Fruit fly (Drosophila melanogaster) whole organism, embryonic: ENCODE measurements around the gene ps.

Experiments
- Bgb ChIP-seq: fragments of 200-800 bp; sonication (Bioruptor generic); IDR thresholded peaks from 2 replicates; pipeline ENCODE4 v1.3.6; 2022; ENCODE audit warnings: missing biosample characterization, missing genetic modification characterization; ENCODE audit not compliant: partially characterized antibody
- CG10209 ChIP-seq: fragments of 200-800 bp; sonication (Bioruptor generic); optimal IDR thresholded peaks from 3 replicates; lab custom pipeline; 2017; ENCODE audit warnings: missing biosample characterization, mild to moderate bottlenecking, missing genetic modification characterization, missing genetic modification reagents
- CG10321 ChIP-seq: fragments of 200-800 bp; sonication (Bioruptor generic); IDR thresholded peaks from 2 replicates; pipeline ENCODE4 v1.3.6; 2022; ENCODE audit warnings: missing biosample characterization, missing genetic modification characterization
- CG10979 ChIP-seq: fragments of 200-800 bp; sonication (Bioruptor generic); optimal IDR thresholded peaks from 2 replicates; lab custom pipeline; 2018; ENCODE audit warnings: missing biosample characterization, mild to moderate bottlenecking, missing genetic modification characterization, moderate library complexity
- CG11085 ChIP-seq: fragments of 200-800 bp; sonication (Bioruptor generic); IDR thresholded peaks from 2 replicates; pipeline ENCODE4 v1.3.6; 2022; ENCODE audit warnings: missing biosample characterization, missing genetic modification characterization
- CG12219 ChIP-seq: fragments of 200-800 bp; sonication (Bioruptor generic); optimal IDR thresholded peaks from 3 replicates; lab custom pipeline; 2018; ENCODE audit warnings: missing biosample characterization, mild to moderate bottlenecking, missing genetic modification characterization
- CG12391 ChIP-seq: fragments of 200-800 bp; sonication (Bioruptor generic); optimal IDR thresholded peaks from 3 replicates; lab custom pipeline; 2018; ENCODE audit warnings: missing biosample characterization, mild to moderate bottlenecking, missing genetic modification characterization, moderate library complexity
- CG12659 ChIP-seq: fragments of 200-800 bp; sonication (Bioruptor generic); optimal IDR thresholded peaks from 3 replicates; lab custom pipeline; 2017; ENCODE audit warnings: mild to moderate bottlenecking, missing biosample characterization, missing genetic modification reagents, missing genetic modification characterization
- CG13287 ChIP-seq: fragments of 200-800 bp; sonication (Bioruptor generic); IDR thresholded peaks from 2 replicates; pipeline ENCODE4 v1.3.6; 2022; ENCODE audit warnings: missing biosample characterization, missing genetic modification characterization; ENCODE audit not compliant: partially characterized antibody
- CG14441 ChIP-seq: fragments of 200-800 bp; sonication (Bioruptor generic); IDR thresholded peaks from 2 replicates; pipeline ENCODE4 v1.3.6; 2022; ENCODE audit warnings: missing biosample characterization, missing genetic modification characterization
- CG16779 ChIP-seq: fragments of 200-800 bp; sonication (Bioruptor generic); IDR thresholded peaks from 2 replicates; pipeline ENCODE4 v1.3.6; 2022; ENCODE audit warnings: missing biosample characterization, missing genetic modification characterization
- CG17802 ChIP-seq: fragments of 200-800 bp; sonication (Bioruptor generic); optimal IDR thresholded peaks from 2 replicates; lab custom pipeline; 2018; ENCODE audit warnings: missing biosample characterization, mild to moderate bottlenecking, missing genetic modification characterization, moderate library complexity
- CG18599 ChIP-seq: fragments of 200-800 bp; sonication (Bioruptor generic); optimal IDR thresholded peaks from 3 replicates; lab custom pipeline; 2017; ENCODE audit warnings: missing biosample characterization, missing genetic modification characterization, mild to moderate bottlenecking, moderate library complexity, missing genetic modification reagents
- CG31441 ChIP-seq: fragments of 200-800 bp; sonication (Bioruptor generic); IDR thresholded peaks from 2 replicates; pipeline ENCODE4 v1.3.6; 2022; ENCODE audit warnings: missing biosample characterization, missing genetic modification characterization
- CG3163 ChIP-seq: fragments of 200-800 bp; sonication (Bioruptor generic); optimal IDR thresholded peaks from 3 replicates; lab custom pipeline; 2016; ENCODE audit warnings: missing biosample characterization, missing genetic modification characterization
- CG43689 ChIP-seq: fragments of 200-800 bp; sonication (Bioruptor generic); IDR thresholded peaks from 2 replicates; pipeline ENCODE4 v1.3.6; 2022; ENCODE audit warnings: missing biosample characterization, missing genetic modification characterization
- CG4424 ChIP-seq: fragments of 200-800 bp; sonication (Bioruptor generic); optimal IDR thresholded peaks from 3 replicates; lab custom pipeline; 2016; ENCODE audit warnings: missing biosample characterization, missing genetic modification characterization
- CG4854 ChIP-seq: fragments of 200-800 bp; sonication (Bioruptor generic); optimal IDR thresholded peaks from 2 replicates; lab custom pipeline; 2016; ENCODE audit warnings: missing biosample characterization, missing genetic modification characterization, inconsistent platforms
- CG7839 ChIP-seq: fragments of 200-800 bp; sonication (Bioruptor generic); optimal IDR thresholded peaks from 3 replicates; lab custom pipeline; 2018; ENCODE audit warnings: missing biosample characterization, mild to moderate bottlenecking, missing genetic modification characterization, moderate library complexity
- CG8290 ChIP-seq, 3 experiments: fragments of 200-800 bp; sonication (Bioruptor generic); optimal IDR thresholded peaks; 2 replicates each; lab custom pipeline; 2016 to 2019; ENCODE audit warnings: missing biosample characterization in 3 of 3, missing genetic modification characterization in 3 of 3, mild to moderate bottlenecking in 2 of 3, moderate library complexity in 1 of 3
- CG8478 ChIP-seq: fragments of >200 bp; optimal IDR thresholded peaks from 2 replicates; lab custom pipeline; 2018
- CG9932 ChIP-seq: fragments of 200-800 bp; sonication (Bioruptor generic); IDR thresholded peaks from 2 replicates; pipeline ENCODE4 v1.3.6; 2022; ENCODE audit warnings: missing biosample characterization, missing genetic modification characterization
- Chrac-16 ChIP-seq: fragments of 200-800 bp; sonication (Bioruptor generic); optimal IDR thresholded peaks from 3 replicates; lab custom pipeline; 2016; ENCODE audit warnings: missing biosample characterization, missing genetic modification characterization
- Dek ChIP-seq: fragments of 200-800 bp; sonication (Bioruptor generic); optimal IDR thresholded peaks from 3 replicates; lab custom pipeline; 2019; ENCODE audit warnings: missing biosample characterization, mild to moderate bottlenecking, missing genetic modification characterization, moderate library complexity
- Elba2 ChIP-seq: fragments of 200-800 bp; sonication (Bioruptor generic); optimal IDR thresholded peaks from 3 replicates; lab custom pipeline; 2016; ENCODE audit warnings: missing biosample characterization, missing genetic modification characterization
- Fer2 ChIP-seq: fragments of 200-800 bp; sonication (Bioruptor generic); optimal IDR thresholded peaks from 2 replicates; lab custom pipeline; 2018; ENCODE audit warnings: missing biosample characterization, mild to moderate bottlenecking, missing genetic modification characterization, moderate library complexity
- Max ChIP-seq: fragments of 200-800 bp; sonication (Bioruptor generic); optimal IDR thresholded peaks from 2 replicates; lab custom pipeline; 2016; ENCODE audit warnings: missing biosample characterization, mild to moderate bottlenecking, missing genetic modification characterization
- NC2α ChIP-seq: fragments of 200-800 bp; sonication (Bioruptor generic); optimal IDR thresholded peaks from 2 replicates; lab custom pipeline; 2016; ENCODE audit warnings: missing biosample characterization, missing genetic modification characterization
- Ptx1 ChIP-seq: fragments of 200-800 bp; sonication (Bioruptor generic); IDR thresholded peaks from 2 replicates; pipeline ENCODE4 v1.3.6; 2022; ENCODE audit warnings: missing biosample characterization, missing genetic modification characterization
- Rx ChIP-seq: fragments of 200-800 bp; sonication (Bioruptor generic); IDR thresholded peaks from 2 replicates; pipeline ENCODE4 v1.3.6; 2022; ENCODE audit warnings: missing biosample characterization, missing genetic modification characterization
- Sox102F ChIP-seq: fragments of 200-800 bp; sonication (Bioruptor generic); optimal IDR thresholded peaks from 2 replicates; lab custom pipeline; 2018; ENCODE audit warnings: missing biosample characterization, mild to moderate bottlenecking, missing genetic modification characterization, moderate library complexity
- Spps ChIP-seq: fragments of 200-800 bp; sonication (Bioruptor generic); optimal IDR thresholded peaks from 2 replicates; lab custom pipeline; 2018; ENCODE audit warnings: missing biosample characterization, mild to moderate bottlenecking, missing genetic modification characterization
- Taf1 ChIP-seq: fragments of 200-800 bp; sonication (Bioruptor generic); IDR thresholded peaks from 2 replicates; pipeline ENCODE4 v1.3.6; 2022; ENCODE audit warnings: missing biosample characterization, missing genetic modification characterization
- ap ChIP-seq: fragments of 200-800 bp; sonication (Bioruptor generic); IDR thresholded peaks from 2 replicates; pipeline ENCODE4 v1.3.6; 2022; ENCODE audit warnings: missing biosample characterization, missing genetic modification characterization
- bab2 ChIP-seq: fragments of 200-800 bp; sonication (Bioruptor generic); optimal IDR thresholded peaks from 2 replicates; lab custom pipeline; 2016; ENCODE audit warnings: missing biosample characterization, missing genetic modification characterization
- dm ChIP-seq: fragments of 200-800 bp; sonication (Bioruptor generic); optimal IDR thresholded peaks from 3 replicates; lab custom pipeline; 2016; ENCODE audit warnings: missing biosample characterization, missing genetic modification characterization
- fd96Cb ChIP-seq: fragments of 200-800 bp; sonication (Bioruptor generic); optimal IDR thresholded peaks from 2 replicates; lab custom pipeline; 2018; ENCODE audit warnings: missing biosample characterization, mild to moderate bottlenecking, missing genetic modification characterization, moderate library complexity
- gcm ChIP-seq: fragments of 200-800 bp; sonication (Bioruptor generic); optimal IDR thresholded peaks from 2 replicates; lab custom pipeline; 2019; ENCODE audit warnings: missing biosample characterization, mild to moderate bottlenecking, missing genetic modification characterization, moderate library complexity
- hbn ChIP-seq: fragments of 200-800 bp; sonication (Bioruptor generic); IDR thresholded peaks from 2 replicates; pipeline ENCODE4 v1.3.6; 2022; ENCODE audit warnings: missing biosample characterization, missing genetic modification characterization; ENCODE audit not compliant: partially characterized antibody
- inv ChIP-seq: fragments of 200-800 bp; sonication (Bioruptor generic); IDR thresholded peaks from 2 replicates; pipeline ENCODE4 v1.3.6; 2022; ENCODE audit warnings: missing biosample characterization, missing genetic modification characterization; ENCODE audit not compliant: partially characterized antibody
- lmd ChIP-seq: fragments of 200-800 bp; sonication (Bioruptor generic); IDR thresholded peaks from 2 replicates; pipeline ENCODE4 v1.3.6; 2022; ENCODE audit warnings: missing biosample characterization, missing genetic modification characterization
- otp ChIP-seq: fragments of 200-800 bp; sonication (Bioruptor generic); IDR thresholded peaks from 3 replicates; pipeline ENCODE4, ENCODE4 v1.3.6; 2022; ENCODE audit warnings: missing biosample characterization, missing genetic modification characterization
- pita ChIP-seq: fragments of 200-800 bp; sonication (Bioruptor generic); optimal IDR thresholded peaks from 2 replicates; lab custom pipeline; 2017; ENCODE audit warnings: missing biosample characterization, mild to moderate bottlenecking, missing genetic modification characterization
- schlank ChIP-seq: fragments of 200-800 bp; sonication (Bioruptor generic); optimal IDR thresholded peaks from 2 replicates; lab custom pipeline; 2018; ENCODE audit warnings: missing biosample characterization, mild to moderate bottlenecking, missing genetic modification characterization
- seq ChIP-seq: fragments of 200-800 bp; sonication (Bioruptor generic); IDR thresholded peaks from 2 replicates; pipeline ENCODE4 v1.3.6; 2022; ENCODE audit warnings: missing biosample characterization, missing genetic modification characterization
- sim ChIP-seq: fragments of 200-800 bp; sonication (Bioruptor generic); IDR thresholded peaks from 2 replicates; pipeline ENCODE4 v1.3.6; 2022; ENCODE audit warnings: missing biosample characterization, missing genetic modification characterization
- stc ChIP-seq: fragments of 200-800 bp; sonication (Bioruptor generic); IDR thresholded peaks from 2 replicates; pipeline ENCODE4 v1.3.6; 2022; ENCODE audit warnings: missing biosample characterization, missing genetic modification characterization
- tgo ChIP-seq: fragments of 200-800 bp; sonication (Bioruptor generic); IDR thresholded peaks from 3 replicates; pipeline ENCODE4 v1.3.6; 2022; ENCODE audit warnings: missing biosample characterization, missing genetic modification characterization
- unc-4 ChIP-seq: fragments of 200-800 bp; sonication (Bioruptor generic); IDR thresholded peaks from 2 replicates; pipeline ENCODE4 v1.3.6; 2022; ENCODE audit warnings: missing biosample characterization, missing genetic modification characterization; ENCODE audit not compliant: partially characterized antibody
- vvl ChIP-seq: fragments of 200-800 bp; sonication (Bioruptor generic); IDR thresholded peaks from 2 replicates; pipeline ENCODE4 v1.3.6; 2022; ENCODE audit warnings: missing biosample characterization, missing genetic modification characterization

Gene ps

dm6 chr3R:9401127-9401603 is 16.6 kb upstream of the ps start, which contains the start of the genes RpL34b and CG8132 (continued):
- TF ChIP-seq CG4854 (GFP tag; lab: Kevin White, UChicago) (peak; percentile 95), CG10979 (tag; lab: Kevin White, UChicago) (peak; percentile 89), Bgb (peak; percentile 61), CG18599 (GFP tag; lab: Kevin White, UChicago) (peak; percentile 97), CG31441 (peak; percentile 94), CG12219 (peak; percentile 84), CG4424 (GFP tag; lab: Kevin White, UChicago) (peak; percentile 95), Ptx1 (GFP tag; lab: Robert Waterston, UW) (peak; percentile 97), CG9932 (GFP tag; lab: Robert Waterston, UW) (peak; percentile 98), CG3163 (peak; percentile 86), Sox102F (GFP tag; lab: Kevin White, UChicago) (peak; percentile 94), vvl (GFP tag; lab: Robert Waterston, UW) (peak; percentile 98), gcm (GFP tag; lab: Kevin White, UChicago) (peak; percentile 96), CG11085 (GFP tag; lab: Robert Waterston, UW) (peak; percentile 97), Elba2 (peak; percentile 88), CG12659 (GFP tag; lab: Kevin White, UChicago) (peak; percentile 99), fd96Cb (tag; lab: Kevin White, UChicago) (peak; percentile 90), bab2 (GFP tag; lab: Kevin White, UChicago) (peak; percentile 93), CG43689 (GFP tag; lab: Robert Waterston, UW) (peak; percentile 89), CG13287 (GFP tag; lab: Robert Waterston, UW) (peak; percentile 46), NC2α (GFP tag; lab: Kevin White, UChicago) (peak; percentile 83), sim (GFP tag; lab: Robert Waterston, UW) (peak; percentile 85), lmd (GFP tag; lab: Robert Waterston, UW) (peak; percentile 95), tgo (GFP tag; lab: Robert Waterston, UW) (peak; percentile 96), pita (GFP tag; lab: Kevin White, UChicago) (no peak), Taf1 (GFP tag; lab: Robert Waterston, UW) (peak; percentile 89), Dek (tag; lab: Kevin White, UChicago) (peak; percentile 96), CG10321 (peak; percentile 70), unc-4 (GFP tag; lab: Robert Waterston, UW) (peak; percentile 30; the same call in 1 of the 2 replicates), Max (GFP tag; lab: Kevin White, UChicago) (peak; percentile 98), dm (peak; percentile 100), CG8290 (GFP tag; optimal IDR thresholded peaks at IDR 0.05; lab: Kevin White, UChicago) (peak; percentile 95), CG8290 (tag; optimal IDR thresholded peaks at IDR 0.05; lab: Kevin White, UChicago) (peak; percentile 92 to 97), Fer2 (tag; lab: Kevin White, UChicago) (peak; percentile 96), hbn (GFP tag; lab: Robert Waterston, UW) (no peak), CG7839 (tag; lab: Kevin White, UChicago) (peak; percentile 94), seq (GFP tag; lab: Robert Waterston, UW) (peak; percentile 94), CG14441 (GFP tag; lab: Robert Waterston, UW) (peak; percentile 95), CG16779 (GFP tag; lab: Robert Waterston, UW) (peak; percentile 83), stc (peak; percentile 93), CG17802 (tag; lab: Kevin White, UChicago) (peak; percentile 87), inv (GFP tag; lab: Robert Waterston, UW) (peak; percentile 34; the same call in 1 of the 2 replicates), CG10209 (GFP tag; lab: Kevin White, UChicago) (peak; percentile 96), ap (GFP tag; lab: Robert Waterston, UW) (peak; percentile 86), CG8478 (lab: Kevin White, UChicago) (no peak), Spps (peak; percentile 91), CG12391 (tag; lab: Kevin White, UChicago) (peak; percentile 97), Rx (GFP tag; lab: Robert Waterston, UW) (peak; percentile 96), otp (peak; percentile 94), schlank (tag; lab: Kevin White, UChicago) (peak; percentile 96), Chrac-16 (GFP tag; lab: Kevin White, UChicago) (peak; percentile 96)
